Worm (Caenorhabditis elegans): ENCODE data around the gene pgp-9.

- TF ChIP-seq skn-1 (tag; optimal IDR thresholded peaks at IDR 0.05) (no peak), zag-1 (tag; optimal IDR thresholded peaks at IDR 0.05) (no peak), unc-39 (tag; optimal IDR thresholded peaks at IDR 0.05) (no peak), nhr-11 (tag; optimal IDR thresholded peaks at IDR 0.05) (no peak), nhr-76 (tag; optimal IDR thresholded peaks at IDR 0.05) (no peak), elt-3 (tag; optimal IDR thresholded peaks at IDR 0.05) (no peak), egl-5 (tag; optimal IDR thresholded peaks at IDR 0.05) (no peak), fkh-10 (GFP tag; optimal IDR thresholded peaks at IDR 0.05) (no peak)
These were observed 24.6 kb downstream of the pgp-9 start for ce11 chrV:17780285-17780684.

Measured in whole organism, L3 larva.